Fruit fly (Drosophila melanogaster): Measurements from ENCODE around the gene Lcp65Ab2.

The Lcp65Ab2 gene

DNA sequence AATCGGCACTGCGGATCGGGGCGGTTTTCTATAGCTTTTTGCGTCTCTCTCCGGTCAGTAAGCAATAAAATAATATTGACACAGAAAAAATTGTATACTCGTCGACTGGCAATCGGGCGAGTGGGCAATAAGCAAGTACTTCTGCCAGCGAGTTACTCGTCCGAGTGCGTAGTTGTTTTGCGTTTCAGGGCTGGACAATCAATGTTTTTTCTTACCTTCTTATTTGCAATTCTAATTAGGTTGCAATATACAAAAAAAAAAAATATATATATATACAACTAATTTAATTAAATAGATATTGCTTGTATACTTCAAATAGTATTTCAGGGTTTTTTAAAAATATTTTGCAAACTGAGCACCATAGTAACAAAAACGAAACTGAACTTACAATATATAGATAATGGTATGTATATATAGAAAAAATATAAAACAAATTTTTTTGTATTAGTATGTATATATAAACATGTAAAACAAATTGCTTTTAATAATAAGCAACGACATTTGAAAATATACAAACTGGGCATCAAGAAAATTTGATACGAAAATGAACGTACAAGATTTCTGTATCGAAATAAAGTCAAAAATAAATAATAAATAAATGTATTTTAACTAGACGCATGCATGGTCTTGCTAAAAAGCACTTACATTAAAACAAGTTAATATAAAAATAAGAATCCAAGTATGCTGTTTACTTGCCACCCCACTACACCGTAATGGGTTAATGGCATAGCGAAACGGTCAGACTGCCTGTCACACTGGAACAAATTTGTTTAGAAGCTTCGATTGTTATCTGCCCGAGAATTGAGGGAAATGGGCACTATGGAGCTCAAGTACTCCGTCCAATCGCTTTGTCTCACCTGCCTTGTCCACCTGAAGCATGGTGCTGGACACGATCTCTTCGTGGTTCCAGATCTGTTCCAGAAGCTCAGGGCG lies 42.8 kb downstream of the Lcp65Ab2 start, which contains the start of the genes D19A and CG7386 (continued):
- TF ChIP-seq Dip2 (GFP tag; IDR thresholded peaks at IDR 0.05) (no peak), CG11398 (GFP tag; optimal IDR thresholded peaks at IDR 0.05) (no peak), CG11723 (GFP tag; optimal IDR thresholded peaks at IDR 0.05) (peak; percentile 16), CG7745 (tag; optimal IDR thresholded peaks at IDR 0.05) (no peak), CG18262 (tag; optimal IDR thresholded peaks at IDR 0.05) (peak; percentile 62), Dfd (GFP tag; optimal IDR thresholded peaks at IDR 0.05) (no peak), pan (optimal IDR thresholded peaks at IDR 0.05) (no peak), pan (GFP tag; optimal IDR thresholded peaks at IDR 0.05 in 1 of 2, IDR thresholded peaks at IDR 0.05 in 1 of 2) (peak in 1 of 2 experiments; percentile 78), fd3F (GFP tag; optimal IDR thresholded peaks at IDR 0.05) (peak; percentile 3), CG12942 (GFP tag; optimal IDR thresholded peaks at IDR 0.05) (no peak), crol (GFP tag; IDR thresholded peaks at IDR 0.05) (no peak), Mes4 (GFP tag; optimal IDR thresholded peaks at IDR 0.05) (no peak), ems (GFP tag; optimal IDR thresholded peaks at IDR 0.05) (no peak), cato (GFP tag; optimal IDR thresholded peaks at IDR 0.05; ENCODE audit: borderline replicate concordance) (no peak), Hr78 (GFP tag; optimal IDR thresholded peaks at IDR 0.05) (no peak), pzg (GFP tag; optimal IDR thresholded peaks at IDR 0.05) (peak; percentile 32), CG12391 (tag; optimal IDR thresholded peaks at IDR 0.05) (peak; percentile 73), CG10654 (GFP tag; optimal IDR thresholded peaks at IDR 0.05) (peak; percentile 2), shn (GFP tag; optimal IDR thresholded peaks at IDR 0.05) (peak; percentile 50), Asciz (GFP tag; optimal IDR thresholded peaks at IDR 0.05) (no peak), her (GFP tag; optimal IDR thresholded peaks at IDR 0.05) (peak; percentile 49), lilli (GFP tag; optimal IDR thresholded peaks at IDR 0.05) (peak; percentile 70), Poxn (GFP tag; IDR thresholded peaks at IDR 0.05) (no peak), B-H2 (GFP tag; optimal IDR thresholded peaks at IDR 0.05) (peak; percentile 54), Gug (GFP tag; IDR thresholded peaks at IDR 0.05) (peak; percentile 75; the same call in 3 of the 4 replicates), Hmr (GFP tag; optimal IDR thresholded peaks at IDR 0.05) (peak; percentile 53), Trl (optimal IDR thresholded peaks at IDR 0.05) (no peak), Trl (GFP tag; optimal IDR thresholded peaks at IDR 0.05) (peak; percentile 54), Ada2b (GFP tag; IDR thresholded peaks at IDR 0.05) (peak; percentile 59), wor (GFP tag; IDR thresholded peaks at IDR 0.05) (peak; percentile 42; the same call in 1 of the 2 replicates), wek (GFP tag; optimal IDR thresholded peaks at IDR 0.05) (peak; percentile 11), CG5180 (GFP tag; optimal IDR thresholded peaks at IDR 0.05) (peak; percentile 29), trh (GFP tag; optimal IDR thresholded peaks at IDR 0.05) (no peak), CG7987 (GFP tag; optimal IDR thresholded peaks at IDR 0.05) (peak; percentile 30), Atf6 (GFP tag; IDR thresholded peaks at IDR 0.05) (peak; percentile 36; the same call in 1 of the 2 replicates), gce (GFP tag; IDR thresholded peaks at IDR 0.05) (0 out of 3 replicates have a peak, but pooled peaks have one; percentile 25), gcm2 (GFP tag; optimal IDR thresholded peaks at IDR 0.05) (peak; percentile 49), wdn (GFP tag; IDR thresholded peaks at IDR 0.05) (no peak), pfk (GFP tag; optimal IDR thresholded peaks at IDR 0.05) (no peak), Doc2 (GFP tag; IDR thresholded peaks at IDR 0.05) (no peak), CG14050 (GFP tag; IDR thresholded peaks at IDR 0.05) (peak; percentile 47), twi (tag; optimal IDR thresholded peaks at IDR 0.05) (no peak), zfh2 (GFP tag; optimal IDR thresholded peaks at IDR 0.05) (peak; percentile 59), aop (GFP tag; IDR thresholded peaks at IDR 0.05) (no peak), Mrtf (GFP tag; IDR thresholded peaks at IDR 0.05) (peak; percentile 68; the same call in 2 of the 3 replicates), CG10431 (GFP tag; optimal IDR thresholded peaks at IDR 0.05) (peak; percentile 27), Bgb (GFP tag; IDR thresholded peaks at IDR 0.05; ENCODE audit: partially characterized antibody) (peak; percentile 35; the same call in 1 of the 2 replicates), CG1832 (GFP tag; optimal IDR thresholded peaks at IDR 0.05) (no peak), lmd (GFP tag; IDR thresholded peaks at IDR 0.05) (peak; percentile 65)

Data from whole organism, embryonic.